Fruit fly (Drosophila melanogaster): Measurements from ENCODE around the gene Reepl1.
"Not testable (repeated sequence)": the region's sequence is repeated elsewhere in the genome, so short reads cannot be mapped to it uniquely, and the experiment has no call there.

Gene Reepl1

DNA sequence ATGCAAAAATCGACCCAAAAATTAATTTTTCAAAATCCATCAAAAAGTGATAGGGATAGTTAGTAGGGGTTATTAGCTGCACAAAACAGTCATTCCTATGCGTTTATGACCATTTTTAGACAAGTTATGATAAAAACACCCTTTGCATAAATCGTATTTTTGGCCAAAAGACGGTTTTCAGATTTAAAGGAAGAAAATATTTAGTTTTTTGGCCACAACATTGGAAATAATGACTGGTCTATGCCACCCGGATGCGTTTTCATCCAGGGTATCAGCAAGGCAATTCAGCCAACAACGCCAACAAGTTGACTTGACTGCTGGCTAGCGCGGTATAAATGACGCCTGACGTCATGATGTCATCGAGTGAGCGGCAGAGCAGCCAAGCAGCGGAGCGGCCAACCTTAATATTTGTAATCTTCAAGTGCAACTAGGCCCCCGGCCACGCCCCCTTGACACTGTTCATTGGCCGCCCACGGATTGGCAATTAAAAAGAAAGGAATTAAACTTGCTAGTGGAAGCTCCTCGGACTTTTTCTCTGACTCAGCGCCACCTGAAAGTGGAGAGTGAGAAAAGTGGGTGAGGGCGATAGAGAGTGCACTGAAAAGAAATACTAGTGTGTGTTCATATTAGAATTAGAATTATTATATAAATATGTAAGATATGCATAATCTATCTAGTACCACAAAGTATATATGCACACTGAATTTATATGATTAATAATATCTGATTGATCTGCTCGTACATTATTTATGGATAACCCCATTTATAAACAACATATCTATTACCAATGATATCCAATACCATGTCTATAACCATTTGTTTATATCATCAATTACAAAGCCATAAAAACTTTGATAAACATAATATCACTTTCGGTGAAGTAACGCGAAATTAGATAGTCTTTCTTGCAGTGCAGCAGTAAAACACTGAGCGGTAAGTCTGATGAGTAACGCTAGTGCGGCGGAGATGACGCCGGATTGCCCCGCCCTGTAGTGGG is 12.5 kb upstream of the Reepl1 start:
- TF ChIP-seq CG17801 (GFP tag; optimal IDR thresholded peaks at IDR 0.05; ENCODE audit: partially characterized antibody) = peak; percentile 95

DNA sequence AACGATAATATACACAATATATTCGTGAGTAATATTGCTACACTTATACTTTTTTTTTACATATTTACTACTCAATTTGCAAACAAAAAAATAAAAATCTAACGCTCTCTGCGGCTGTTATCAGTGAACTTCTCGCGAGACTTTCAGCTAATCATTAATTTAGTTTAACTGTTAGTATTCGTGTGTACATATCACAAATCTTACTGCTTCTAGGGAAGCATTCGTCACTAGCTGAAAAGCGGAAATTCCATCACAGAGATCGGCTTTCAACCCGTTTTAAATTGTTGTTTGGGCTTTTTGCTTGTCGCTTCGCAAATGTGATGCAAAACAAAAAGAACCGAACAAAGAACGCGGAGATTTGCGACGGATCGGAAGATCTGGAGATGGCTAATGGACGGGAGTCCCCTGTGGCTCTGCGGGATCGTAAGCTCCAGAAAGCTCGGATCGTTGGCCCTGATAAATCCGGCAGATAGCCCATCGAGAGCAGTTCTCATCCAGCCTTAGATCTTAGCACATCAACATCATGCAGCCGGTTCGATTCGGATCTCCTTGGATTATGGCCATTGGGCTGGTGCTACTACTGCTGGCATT is 11.0 kb upstream of the Reepl1 start, which contains the start of gene PGRP-SA:
PGRP-SA (plus strand) TSS at position 194 of the 591 bp plus-strand sequence.
- TF ChIP-seq CG17801 (GFP tag; optimal IDR thresholded peaks at IDR 0.05; ENCODE audit: partially characterized antibody) = peak; percentile 45

DNA sequence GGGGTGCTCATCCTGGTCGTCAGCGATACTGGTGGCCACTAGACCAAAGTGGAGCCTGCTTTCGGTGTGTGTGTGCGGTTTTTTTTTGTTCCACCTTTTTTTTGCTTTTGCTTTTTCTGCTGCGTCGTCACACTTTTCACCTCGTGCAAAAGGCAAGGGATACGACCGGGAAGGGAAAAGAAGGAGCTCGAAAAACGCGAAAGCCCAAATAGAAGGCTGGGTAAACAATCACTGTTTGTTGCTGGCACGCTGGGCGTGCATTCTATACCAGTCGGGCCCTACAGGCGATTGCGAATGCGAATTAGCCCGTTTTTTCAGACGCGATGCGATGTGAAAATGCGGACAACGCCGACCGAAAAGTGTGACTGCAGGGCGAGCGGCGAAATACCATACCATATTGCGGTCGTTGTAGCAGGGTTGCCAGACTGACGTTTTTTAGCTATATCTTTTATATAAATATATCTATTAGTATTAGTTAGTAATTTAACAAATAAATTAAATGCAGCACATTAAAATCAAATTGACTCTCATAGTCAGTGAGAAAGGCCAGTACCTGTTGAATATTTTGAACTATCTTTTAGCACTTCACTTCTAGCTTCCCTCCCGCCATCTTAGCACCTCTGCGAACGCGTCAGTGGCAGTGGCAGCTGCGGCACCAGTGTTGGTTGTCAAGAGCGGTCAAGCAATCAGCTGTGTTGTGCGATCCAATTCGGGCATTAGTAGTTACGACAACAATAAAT is 2.4 kb upstream of the Reepl1 start, which contains the start of the genes Polr2A and CG11699:
Polr2A (minus strand) TSS at position 371 of the 740 bp plus-strand sequence.
CG11699 (plus strand) TSS at position 666 of the 740 bp plus-strand sequence.
- TF ChIP-seq CG17801 (GFP tag; optimal IDR thresholded peaks at IDR 0.05; ENCODE audit: partially characterized antibody) = peak; percentile 77

DNA sequence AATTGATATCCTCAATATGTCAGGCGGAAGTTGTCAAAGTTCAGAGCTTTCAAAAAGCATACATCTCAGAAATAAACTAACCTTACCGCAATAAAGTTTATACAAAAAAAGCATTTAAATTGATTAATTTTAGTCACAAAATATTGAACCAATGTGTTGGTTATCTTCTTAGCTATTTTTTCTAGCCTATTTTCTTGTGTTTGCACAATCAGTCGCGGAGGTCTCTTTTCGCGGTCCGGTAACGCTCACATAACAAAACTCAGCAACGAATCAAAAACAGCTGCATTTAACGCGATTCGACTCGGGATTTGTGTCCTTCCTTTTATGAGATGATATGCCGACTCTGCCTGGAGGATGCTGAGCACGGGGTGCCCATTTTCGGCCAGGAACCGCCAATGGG is 1.0 kb downstream of the Reepl1 start, which contains the start of gene CG11696:
CG11696 (plus strand) TSS at position 203 of the 400 bp plus-strand sequence.
- no peak for TF ChIP-seq CG17801 (GFP tag; optimal IDR thresholded peaks at IDR 0.05; ENCODE audit: partially characterized antibody)

DNA sequence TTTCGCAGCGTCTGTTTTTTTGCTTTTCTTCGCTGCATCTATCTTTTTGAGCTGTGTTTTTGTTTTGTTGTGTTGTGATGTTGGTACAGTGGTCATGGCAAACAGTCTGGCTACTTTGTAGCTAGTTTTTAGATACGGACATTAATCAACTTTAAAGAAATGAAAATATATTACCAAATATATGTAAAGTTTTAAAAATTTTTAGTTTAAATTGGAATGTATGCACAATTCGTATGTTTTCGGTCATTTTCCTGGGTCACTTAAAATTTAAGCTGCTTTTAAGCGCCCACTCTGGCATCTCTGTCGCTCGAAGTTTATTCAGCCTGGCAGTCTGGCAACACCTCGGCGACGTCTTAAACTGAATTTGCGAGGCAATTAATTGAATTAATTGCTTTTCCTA is 4.0 kb downstream of the Reepl1 start, which contains the start of gene CG11695:
CG11695 (plus strand) TSS at position 344 of the 400 bp plus-strand sequence.
- peak; percentile 83 for TF ChIP-seq CG17801 (GFP tag; optimal IDR thresholded peaks at IDR 0.05; ENCODE audit: partially characterized antibody)

DNA sequence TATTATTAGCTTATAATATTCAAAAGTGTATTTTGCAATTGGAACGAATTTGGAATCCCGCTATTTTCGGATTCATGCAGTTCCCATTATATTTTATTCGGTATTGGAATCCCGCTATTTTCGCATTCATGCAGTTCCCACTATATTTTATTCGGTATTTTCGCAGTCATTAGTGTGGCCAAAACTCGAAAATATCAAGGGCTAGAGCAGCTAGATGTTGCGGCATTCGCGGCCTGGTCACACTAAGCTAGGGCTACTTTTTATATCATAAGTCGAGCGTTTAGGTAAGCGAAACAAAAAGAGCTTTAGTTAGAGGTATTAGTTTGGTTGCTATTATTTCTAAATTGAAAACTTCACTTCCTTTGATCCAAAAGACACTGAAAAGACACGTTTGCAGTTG is 6.3 kb downstream of the Reepl1 start:
- no peak for TF ChIP-seq CG17801 (GFP tag; optimal IDR thresholded peaks at IDR 0.05; ENCODE audit: partially characterized antibody)

DNA sequence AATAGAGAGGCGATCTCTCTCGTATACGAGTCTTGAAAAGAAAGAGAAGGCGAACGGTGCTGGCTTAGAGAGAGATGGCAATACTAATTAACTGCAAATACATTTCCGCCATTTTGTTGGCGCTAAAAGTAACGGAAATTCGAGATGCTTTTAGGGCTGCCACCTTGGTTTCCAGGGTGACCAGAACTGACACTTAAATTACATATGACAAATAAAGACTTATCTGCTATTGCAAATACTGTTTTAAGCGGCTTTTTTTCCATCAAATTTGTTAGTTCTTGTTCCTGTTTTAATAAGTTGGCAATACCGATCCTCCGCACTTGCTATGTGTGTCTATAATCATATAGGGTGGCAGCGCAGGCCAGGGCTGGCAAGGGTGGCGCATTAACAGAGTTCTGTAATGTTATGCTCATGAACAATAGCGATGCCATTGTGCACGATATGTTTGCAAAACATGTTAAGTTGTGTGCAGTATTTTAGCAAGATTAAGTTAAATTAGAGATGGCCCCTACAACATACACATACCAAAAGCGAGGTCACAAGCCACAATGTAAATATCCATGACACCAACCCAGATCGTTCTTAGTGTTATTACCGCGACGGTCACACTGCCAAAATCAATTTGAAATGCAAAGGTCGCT is 7.8 kb downstream of the Reepl1 start, which contains the start of gene nod:
nod (plus strand) TSS at position 573 of the 641 bp plus-strand sequence.
- TF ChIP-seq CG17801 (GFP tag; optimal IDR thresholded peaks at IDR 0.05; ENCODE audit: partially characterized antibody) = no peak

DNA sequence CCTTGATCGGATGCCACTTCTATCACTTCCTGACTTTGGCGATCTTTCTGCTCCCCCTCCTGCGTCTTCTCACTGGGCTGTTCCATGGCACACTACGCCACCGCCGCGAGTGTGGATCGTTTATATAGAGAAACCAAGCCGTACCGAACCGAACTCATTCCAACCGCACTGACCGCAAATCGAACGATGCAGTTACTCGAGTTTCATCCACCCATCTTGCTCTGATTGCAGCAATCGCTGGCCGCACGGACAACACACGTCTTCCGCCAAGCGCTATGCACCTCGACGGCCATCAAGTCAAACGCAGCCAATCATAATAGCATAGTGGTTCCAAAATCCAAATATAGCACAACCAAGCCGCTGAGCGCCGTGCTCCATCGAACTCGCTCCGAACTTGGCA is 11.6 kb downstream of the Reepl1 start, which contains the start of gene pkm:
pkm (minus strand) TSS at position 101 of the 400 bp plus-strand sequence.
- TF ChIP-seq CG17801 (GFP tag; optimal IDR thresholded peaks at IDR 0.05; ENCODE audit: partially characterized antibody) = no peak

DNA sequence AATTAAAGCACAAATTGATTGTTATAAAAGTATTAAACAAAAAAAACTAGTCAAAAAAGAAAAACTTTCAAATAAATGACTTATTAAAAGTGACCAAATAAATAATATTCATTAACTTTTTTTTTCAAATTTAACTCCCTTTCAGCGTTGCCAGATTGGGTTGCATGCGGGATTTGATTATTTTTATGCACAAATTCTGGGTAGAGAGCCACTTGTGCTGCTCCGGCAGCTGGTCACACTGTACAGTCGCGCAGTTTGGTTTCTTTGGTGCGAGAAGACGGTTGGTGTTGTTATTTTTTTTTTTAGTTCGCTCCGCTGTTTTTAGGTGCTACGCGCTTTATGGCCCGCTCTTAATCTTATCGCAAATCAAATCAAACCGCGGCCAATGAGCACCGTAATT is 27.1 kb downstream of the Reepl1 start, which contains the start of gene rho-4:
rho-4 (plus strand) TSS at position 250 of the 400 bp plus-strand sequence.
- not testable (repeated sequence) for TF ChIP-seq CG17801 (GFP tag; optimal IDR thresholded peaks at IDR 0.05; ENCODE audit: partially characterized antibody)

DNA sequence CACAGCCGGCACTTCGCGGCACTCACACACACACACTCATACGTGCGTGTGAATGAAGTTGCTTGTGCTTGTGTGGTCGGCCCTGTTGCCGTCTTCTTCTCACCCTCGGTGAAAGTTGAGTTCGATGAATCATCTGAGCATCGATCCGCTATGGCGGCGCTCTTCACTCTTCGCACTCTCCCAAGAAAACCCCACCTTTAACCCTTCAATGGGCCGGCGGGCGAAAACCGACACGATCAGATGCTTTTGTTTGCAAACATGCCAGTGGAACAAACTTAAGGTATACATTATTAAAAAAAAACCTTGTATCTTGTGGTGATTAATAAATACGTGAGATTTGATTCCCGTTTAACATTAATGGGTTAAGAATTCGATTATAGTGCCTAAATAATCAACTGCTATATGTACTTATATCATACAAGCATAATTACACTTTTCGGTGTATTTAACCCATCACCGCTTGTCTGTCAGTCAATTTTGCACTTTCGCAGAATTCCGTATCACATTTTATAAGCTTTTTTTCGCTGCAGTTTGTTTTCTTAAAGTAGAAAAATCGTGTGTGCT is 28.4 kb downstream of the Reepl1 start:
- TF ChIP-seq CG17801 (GFP tag; optimal IDR thresholded peaks at IDR 0.05; ENCODE audit: partially characterized antibody) = peak; percentile 48

DNA sequence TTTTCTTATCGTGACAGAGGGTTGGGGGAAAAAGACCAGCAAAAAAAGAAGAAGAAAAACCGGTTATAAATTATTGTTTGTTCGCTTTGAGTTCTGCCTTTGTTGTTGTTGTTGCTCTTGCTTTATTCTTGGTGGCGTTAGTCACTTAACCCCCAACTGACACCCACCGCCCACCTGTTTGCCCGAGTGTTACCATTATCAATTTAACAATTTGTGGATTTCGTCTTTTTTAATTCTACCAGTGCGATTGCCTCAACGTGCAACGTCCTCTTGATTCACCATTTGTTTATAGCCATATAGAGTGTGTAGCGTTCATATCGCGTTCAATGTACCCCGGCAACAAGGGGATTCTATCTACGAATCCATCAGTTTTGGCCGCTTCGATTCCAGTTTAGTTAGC is 28.9 kb downstream of the Reepl1 start:
- TF ChIP-seq CG17801 (GFP tag; optimal IDR thresholded peaks at IDR 0.05; ENCODE audit: partially characterized antibody) = no peak

DNA sequence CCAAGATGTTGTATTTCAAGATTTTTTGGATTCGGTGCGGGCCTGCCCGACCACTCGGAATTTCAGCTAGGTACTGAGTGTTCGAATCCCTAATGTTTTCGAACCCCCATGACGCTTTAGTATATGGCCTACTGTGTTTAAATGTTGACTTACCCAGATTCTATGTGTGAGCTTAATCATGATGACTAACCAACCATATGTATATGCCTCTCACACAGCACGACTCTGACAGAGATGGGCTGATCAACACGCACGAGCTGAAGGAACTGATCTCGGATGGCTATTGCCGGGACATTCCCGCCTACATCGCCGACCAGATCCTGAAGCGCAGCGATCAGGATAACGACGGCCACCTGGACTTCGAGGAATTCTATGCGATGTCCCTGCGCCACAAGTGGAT is 31.6 kb downstream of the Reepl1 start, which contains the start of gene CG2533:
CG2533 (minus strand) TSS at position 101 of the 400 bp plus-strand sequence.
- TF ChIP-seq CG17801 (GFP tag; optimal IDR thresholded peaks at IDR 0.05; ENCODE audit: partially characterized antibody) = no peak

DNA sequence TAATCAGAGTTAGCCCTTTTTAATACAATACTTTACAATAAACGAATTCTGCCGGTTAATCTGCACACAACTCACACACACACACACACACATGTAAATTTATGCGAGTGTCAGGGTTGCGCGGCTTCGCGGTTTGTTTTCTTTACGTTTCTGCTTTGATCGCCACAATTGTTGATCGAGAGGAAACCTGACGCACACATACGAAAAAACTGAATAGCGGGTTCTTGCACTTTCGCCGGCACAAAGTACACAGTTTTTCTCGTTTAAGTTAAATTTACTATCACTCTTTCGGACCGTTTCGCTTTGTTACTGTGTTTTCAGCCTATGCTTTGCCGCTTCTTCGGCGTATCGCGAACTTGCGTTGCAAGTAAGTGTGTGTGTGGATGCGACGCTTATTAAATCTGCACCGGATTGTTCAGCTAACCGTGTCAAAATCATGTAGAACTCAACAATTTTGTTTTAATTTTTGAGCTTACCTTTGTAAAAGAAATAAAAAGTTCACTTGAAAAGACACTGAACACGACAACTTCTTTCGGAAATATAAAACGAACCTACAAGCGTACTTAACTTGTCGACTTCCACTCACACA is 38.6 kb downstream of the Reepl1 start:
- TF ChIP-seq CG17801 (GFP tag; optimal IDR thresholded peaks at IDR 0.05; ENCODE audit: partially characterized antibody) = no peak
